Worm (Caenorhabditis elegans) whole organism, L2 larva: ENCODE data around the gene txt-1.

ENCODE experiments used
- ama-1 ChIP-seq: fragments of 150-350 bp; optimal IDR thresholded peaks from 2 replicates; lab custom pipeline; 2018; ENCODE audit warnings: inconsistent platforms
- ceh-82 ChIP-seq: fragments of 150-350 bp; optimal IDR thresholded peaks from 2 replicates; lab custom pipeline; 2014; ENCODE audit warnings: missing biosample characterization, missing genetic modification characterization
- dmd-4 ChIP-seq: sonication (generic microtip); optimal IDR thresholded peaks from 2 replicates; lab custom pipeline; 2017; ENCODE audit warnings: missing biosample characterization, missing genetic modification characterization
- fos-1 ChIP-seq: fragments of 150-350 bp; optimal IDR thresholded peaks from 2 replicates; lab custom pipeline; 2014; ENCODE audit warnings: missing biosample characterization, missing genetic modification characterization
- gmeb-1 ChIP-seq: fragments of 150-350 bp; optimal IDR thresholded peaks from 2 replicates; lab custom pipeline; 2014; ENCODE audit warnings: missing biosample characterization, missing genetic modification characterization
- lin-39 ChIP-seq: fragments of 150-350 bp; optimal IDR thresholded peaks from 2 replicates; lab custom pipeline; 2014; ENCODE audit warnings: missing biosample characterization, missing genetic modification reagents, missing genetic modification characterization
- lsy-2 ChIP-seq, 2 experiments: fragments of 150-350 bp in 1 of 2; sonication (generic microtip) in 1 of 2; optimal IDR thresholded peaks; 2 replicates each; lab custom pipeline; 2014 to 2017; ENCODE audit warnings: missing biosample characterization in 2 of 2, missing genetic modification characterization in 2 of 2
- nhr-10 ChIP-seq: sonication (generic microtip); optimal IDR thresholded peaks from 2 replicates; lab custom pipeline; 2017; ENCODE audit warnings: missing biosample characterization, missing genetic modification characterization
- nhr-12 ChIP-seq: fragments of 150-350 bp; optimal IDR thresholded peaks from 2 replicates; lab custom pipeline; 2014; ENCODE audit warnings: missing biosample characterization, missing genetic modification characterization
- nhr-77 ChIP-seq: fragments of 150-350 bp; optimal IDR thresholded peaks from 2 replicates; lab custom pipeline; 2014; ENCODE audit warnings: missing biosample characterization, missing genetic modification characterization
- sma-3 ChIP-seq: sonication (generic microtip); optimal IDR thresholded peaks from 2 replicates; lab custom pipeline; 2016; ENCODE audit warnings: missing genetic modification reagents, missing genetic modification characterization, missing compliant biosample characterization
- snpc-4 ChIP-seq: fragments of 150-350 bp; optimal IDR thresholded peaks from 2 replicates; lab custom pipeline; 2014; ENCODE audit warnings: missing biosample characterization, missing genetic modification characterization
- unc-39 ChIP-seq: fragments of 150-350 bp; optimal IDR thresholded peaks from 2 replicates; lab custom pipeline; 2014; ENCODE audit warnings: missing biosample characterization, missing genetic modification characterization
- unc-62 ChIP-seq: fragments of 150-350 bp; optimal IDR thresholded peaks from 2 replicates; lab custom pipeline; 2014; ENCODE audit warnings: missing biosample characterization, missing genetic modification reagents, missing genetic modification characterization

- TF ChIP-seq ama-1 (lab: Kevin White, UChicago) = no peak
- no peak for TF ChIP-seq unc-39 (tag; lab: Kevin White, UChicago)
- TF ChIP-seq sma-3 (GFP tag; lab: Kevin White, UChicago) = no peak
- TF ChIP-seq nhr-12 = no peak
- no peak for TF ChIP-seq lin-39 (tag; lab: Kevin White, UChicago)
- TF ChIP-seq unc-62 (GFP tag; lab: Kevin White, UChicago) = no peak
- TF ChIP-seq dmd-4 (tag; lab: Kevin White, UChicago) = no peak
- TF ChIP-seq gmeb-1 (tag; lab: Kevin White, UChicago) = no peak
- TF ChIP-seq lsy-2 (tag; optimal IDR thresholded peaks at IDR 0.05; lab: Kevin White, UChicago) = no peak
- TF ChIP-seq nhr-77 = no peak
- TF ChIP-seq ceh-82 (tag; lab: Kevin White, UChicago) = no peak
- no peak for TF ChIP-seq nhr-10 (tag; lab: Kevin White, UChicago)
- TF ChIP-seq snpc-4 (tag; lab: Kevin White, UChicago) = no peak
- no peak for TF ChIP-seq fos-1 (tag; lab: Kevin White, UChicago)
Measured at ce11 chrII:75831-76230, 30.2 kb upstream of the txt-1 start.
